Worm (Caenorhabditis elegans): Measurements from ENCODE around the gene twk-16.

ce11 chrX:3127626-3128142, 46.8 kb downstream of the twk-16 start:
- TF ChIP-seq cnd-1 (tag; optimal IDR thresholded peaks at IDR 0.05) (peak; percentile 83), snpc-4 (tag; optimal IDR thresholded peaks at IDR 0.05) (no peak), elt-3 (tag; optimal IDR thresholded peaks at IDR 0.05) (peak; percentile 61), ztf-11 (tag; optimal IDR thresholded peaks at IDR 0.05) (peak; percentile 75), unc-62 (GFP tag; optimal IDR thresholded peaks at IDR 0.05) (peak; percentile 91), mep-1 (tag; optimal IDR thresholded peaks at IDR 0.05) (peak; percentile 96), lin-13 (tag; optimal IDR thresholded peaks at IDR 0.05) (peak; percentile 91)

Data from whole organism, mixed stage, embryonic.